Fruit fly (Drosophila melanogaster): ENCODE data around the gene Snoo.

Gene Snoo

dm6 chr2L:7912878-7913277 lies 71.1 kb downstream of the Snoo start:
- TF ChIP-seq CG8478 (optimal IDR thresholded peaks at IDR 0.05) (no peak), pan (optimal IDR thresholded peaks at IDR 0.05) (no peak), psq (optimal IDR thresholded peaks at IDR 0.05) (no peak), usp (GFP tag; optimal IDR thresholded peaks at IDR 0.05) (no peak), EcR (GFP tag; optimal IDR thresholded peaks at IDR 0.05) (no peak), Dll (optimal IDR thresholded peaks at IDR 0.05) (no peak)

dm6 chr2L:7911209-7911859 lies 72.7 kb downstream of the Snoo start:
- TF ChIP-seq CG8478 (optimal IDR thresholded peaks at IDR 0.05) = no peak
- TF ChIP-seq EcR (GFP tag; optimal IDR thresholded peaks at IDR 0.05) = peak in 1 of 2 experiments; percentile 13
- TF ChIP-seq pan (optimal IDR thresholded peaks at IDR 0.05) = no peak
- TF ChIP-seq psq (optimal IDR thresholded peaks at IDR 0.05) = no peak

dm6 chr2L:7909854-7910253 lies 74.1 kb downstream of the Snoo start:
- TF ChIP-seq Dll (optimal IDR thresholded peaks at IDR 0.05) = no peak
- TF ChIP-seq EcR (GFP tag; optimal IDR thresholded peaks at IDR 0.05) = no peak
- no peak for TF ChIP-seq usp (GFP tag; optimal IDR thresholded peaks at IDR 0.05)
- TF ChIP-seq CG8478 (optimal IDR thresholded peaks at IDR 0.05) = no peak
- no peak for TF ChIP-seq psq (optimal IDR thresholded peaks at IDR 0.05)
- no peak for TF ChIP-seq pan (optimal IDR thresholded peaks at IDR 0.05)

DNA sequence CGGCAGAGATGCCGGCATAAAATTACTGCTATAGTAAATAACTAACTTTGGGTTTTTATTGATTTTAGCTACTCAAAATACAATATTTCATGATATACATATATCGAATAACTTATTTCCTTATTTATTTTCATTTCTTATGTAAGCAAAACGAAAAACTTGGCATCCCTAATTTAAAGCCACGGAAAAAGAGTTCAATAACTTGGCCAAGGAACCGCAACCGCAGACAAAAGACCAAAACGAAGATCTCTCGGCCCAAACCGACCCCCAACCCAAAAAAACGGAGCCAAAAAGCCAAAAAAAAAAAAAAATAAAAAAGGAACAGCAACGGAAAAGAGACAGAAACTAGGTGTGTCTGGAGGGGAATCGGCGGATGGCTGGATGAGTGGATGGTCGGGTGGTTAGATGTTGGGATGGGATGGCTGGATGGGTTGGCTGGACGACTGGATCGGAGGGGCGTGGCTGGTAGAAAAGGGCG lies 74.6 kb downstream of the Snoo start:
- TF ChIP-seq Dll (optimal IDR thresholded peaks at IDR 0.05) (peak; percentile 58), usp (GFP tag; optimal IDR thresholded peaks at IDR 0.05) (no peak)

dm6 chr2L:7901833-7902232 lies 82.2 kb downstream of the Snoo start:
- TF ChIP-seq Dll (optimal IDR thresholded peaks at IDR 0.05) (no peak), EcR (GFP tag; optimal IDR thresholded peaks at IDR 0.05) (no peak), psq (optimal IDR thresholded peaks at IDR 0.05) (no peak), usp (GFP tag; optimal IDR thresholded peaks at IDR 0.05) (no peak), pan (optimal IDR thresholded peaks at IDR 0.05) (no peak), CG8478 (optimal IDR thresholded peaks at IDR 0.05) (no peak)

DNA sequence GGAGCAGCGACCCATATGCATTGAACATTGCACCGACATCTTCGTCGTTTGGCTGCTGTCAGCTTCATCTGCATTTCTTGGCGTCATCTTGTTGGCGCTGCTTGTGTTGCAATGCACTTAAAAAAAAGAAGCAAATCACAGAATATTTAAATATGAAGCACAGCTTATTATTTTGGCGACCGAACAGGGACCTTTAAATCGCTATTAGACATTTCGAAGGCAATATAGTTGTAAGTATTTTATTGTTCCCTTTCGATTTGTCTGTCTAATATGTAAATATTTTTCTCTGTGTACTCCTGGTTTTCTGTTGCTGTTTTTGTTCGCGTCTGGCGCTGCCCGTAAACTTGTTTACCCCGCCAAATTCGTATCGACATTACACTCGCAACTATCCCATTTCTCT lies 84.0 kb downstream of the Snoo start:
- no peak for TF ChIP-seq psq (optimal IDR thresholded peaks at IDR 0.05)
- TF ChIP-seq usp (GFP tag; optimal IDR thresholded peaks at IDR 0.05) = no peak
- no peak for TF ChIP-seq CG8478 (optimal IDR thresholded peaks at IDR 0.05)
- TF ChIP-seq pan (optimal IDR thresholded peaks at IDR 0.05) = no peak
- TF ChIP-seq Dll (optimal IDR thresholded peaks at IDR 0.05) = no peak
- TF ChIP-seq EcR (GFP tag; optimal IDR thresholded peaks at IDR 0.05) = no peak

DNA sequence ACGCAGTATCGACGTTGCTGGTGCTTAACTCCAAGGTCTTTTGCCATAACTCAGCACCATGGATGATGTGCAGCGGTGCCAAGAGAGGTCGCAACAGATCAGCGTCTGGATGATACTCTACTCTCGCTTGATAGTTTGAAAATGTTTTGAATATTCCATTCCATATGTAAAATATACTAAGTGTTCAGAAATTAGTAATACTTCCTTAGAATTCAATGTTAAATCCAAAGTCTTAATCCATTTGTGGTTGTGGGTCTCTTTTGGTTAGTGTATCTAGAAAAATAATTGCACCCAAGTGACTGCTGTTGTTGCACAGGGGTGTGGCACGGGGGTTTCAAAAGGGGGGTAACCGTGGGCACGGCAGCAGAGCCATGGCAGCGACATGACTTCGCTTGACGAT lies 84.9 kb downstream of the Snoo start:
- TF ChIP-seq usp (GFP tag; optimal IDR thresholded peaks at IDR 0.05) (no peak), pan (optimal IDR thresholded peaks at IDR 0.05) (no peak), Dll (optimal IDR thresholded peaks at IDR 0.05) (no peak), psq (optimal IDR thresholded peaks at IDR 0.05) (no peak), EcR (GFP tag; optimal IDR thresholded peaks at IDR 0.05) (no peak), CG8478 (optimal IDR thresholded peaks at IDR 0.05) (no peak)

DNA sequence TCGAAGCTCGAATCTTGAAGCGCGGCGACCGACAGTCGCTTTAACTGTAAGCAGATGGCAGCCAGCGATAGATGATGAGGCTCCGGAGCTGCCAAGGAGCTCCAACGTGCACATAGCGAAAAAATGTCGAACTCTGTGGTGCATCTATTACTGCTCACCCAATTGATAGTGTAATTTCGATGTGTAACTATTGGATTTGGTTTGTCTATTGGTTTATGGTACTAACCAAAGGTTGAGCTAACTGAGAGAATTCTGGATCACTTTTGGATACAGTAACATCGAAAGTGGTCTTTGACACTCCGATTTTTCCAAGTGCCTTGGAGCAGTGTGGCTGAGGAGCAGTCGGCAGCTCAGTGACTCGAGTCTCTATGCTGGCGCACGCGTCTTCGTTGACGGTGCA lies 85.4 kb downstream of the Snoo start:
- TF ChIP-seq EcR (GFP tag; optimal IDR thresholded peaks at IDR 0.05) (peak in 1 of 2 experiments; percentile 19), psq (optimal IDR thresholded peaks at IDR 0.05) (no peak)

DNA sequence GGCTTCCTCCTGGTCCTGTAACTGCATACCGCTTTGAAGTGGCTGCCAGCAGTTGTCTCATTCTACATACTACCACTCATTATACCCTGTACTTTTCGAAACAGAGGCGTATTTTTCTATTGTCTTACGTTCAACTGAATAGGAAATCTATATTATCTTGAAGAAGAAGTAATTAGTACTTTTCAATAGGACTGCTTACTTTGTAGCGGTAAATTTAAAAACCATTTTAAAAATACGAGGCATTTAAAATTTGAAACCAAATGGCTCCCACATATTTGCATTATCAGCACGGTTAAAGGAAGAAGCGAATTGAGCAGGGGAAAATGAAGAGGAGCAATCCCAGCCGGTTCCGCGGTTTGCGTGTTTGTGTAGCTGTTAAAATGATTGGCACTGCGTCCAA lies 86.8 kb downstream of the Snoo start:
- TF ChIP-seq usp (GFP tag; optimal IDR thresholded peaks at IDR 0.05) (no peak), EcR (GFP tag; optimal IDR thresholded peaks at IDR 0.05) (no peak), psq (optimal IDR thresholded peaks at IDR 0.05) (no peak), pan (optimal IDR thresholded peaks at IDR 0.05) (no peak), CG8478 (optimal IDR thresholded peaks at IDR 0.05) (no peak), Dll (optimal IDR thresholded peaks at IDR 0.05) (no peak)

DNA sequence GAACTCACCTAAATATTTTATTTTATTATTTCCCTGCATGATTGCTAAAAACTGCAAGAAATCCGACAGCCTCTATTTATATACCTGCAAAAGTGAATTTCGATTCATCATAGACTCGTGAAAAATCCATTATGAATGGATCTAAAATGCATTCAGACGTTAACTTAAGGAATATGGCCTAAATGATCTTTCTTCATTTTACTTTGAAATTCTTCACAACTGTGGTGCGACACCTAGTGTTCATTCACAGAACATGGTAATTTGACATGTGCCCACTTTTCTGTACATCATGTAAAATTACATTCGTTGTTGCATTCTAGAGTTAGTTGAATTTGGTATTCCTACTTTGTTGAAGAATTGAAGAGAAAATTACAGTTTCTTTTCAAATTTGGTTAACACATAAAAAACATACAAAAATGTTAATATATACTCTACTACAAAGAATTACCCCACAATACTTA lies 93.3 kb downstream of the Snoo start, which contains the start of gene Spn28Db:
TSS of gene Spn28Db (minus strand) at position 51 of the 461 bp plus-strand sequence.
- TF ChIP-seq pan (optimal IDR thresholded peaks at IDR 0.05) = no peak
- TF ChIP-seq usp (GFP tag; optimal IDR thresholded peaks at IDR 0.05) = no peak
- TF ChIP-seq EcR (GFP tag; optimal IDR thresholded peaks at IDR 0.05) = no peak
- TF ChIP-seq Dll (optimal IDR thresholded peaks at IDR 0.05) = no peak
- TF ChIP-seq psq (optimal IDR thresholded peaks at IDR 0.05) = no peak
- no peak for TF ChIP-seq CG8478 (optimal IDR thresholded peaks at IDR 0.05)

DNA sequence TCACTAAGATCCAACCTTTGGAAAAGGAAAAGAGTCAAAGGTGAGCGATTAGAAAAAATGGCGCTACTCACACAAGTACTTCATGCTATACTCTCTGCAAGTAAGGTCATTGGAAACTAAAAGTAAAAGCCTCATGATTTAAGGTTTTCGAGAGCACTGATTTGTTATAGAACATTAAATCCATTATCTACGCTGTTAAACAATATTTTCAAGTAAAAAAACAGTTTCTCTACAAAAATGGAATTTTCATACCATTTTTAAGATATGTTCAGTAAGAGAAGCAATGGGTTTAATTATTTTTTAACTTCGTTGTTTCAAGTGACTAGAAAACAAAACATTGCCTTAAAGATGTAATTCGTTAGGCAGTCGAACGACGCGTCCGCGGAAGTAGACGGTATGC lies 95.0 kb downstream of the Snoo start, which contains the start of gene Spn28Da:
TSS of gene Spn28Da (minus strand) at position 101 of the 400 bp plus-strand sequence.
- no peak for TF ChIP-seq Dll (optimal IDR thresholded peaks at IDR 0.05)
- TF ChIP-seq CG8478 (optimal IDR thresholded peaks at IDR 0.05) = no peak
- no peak for TF ChIP-seq pan (optimal IDR thresholded peaks at IDR 0.05)
- TF ChIP-seq EcR (GFP tag; optimal IDR thresholded peaks at IDR 0.05) = no peak
- no peak for TF ChIP-seq psq (optimal IDR thresholded peaks at IDR 0.05)
- no peak for TF ChIP-seq usp (GFP tag; optimal IDR thresholded peaks at IDR 0.05)

DNA sequence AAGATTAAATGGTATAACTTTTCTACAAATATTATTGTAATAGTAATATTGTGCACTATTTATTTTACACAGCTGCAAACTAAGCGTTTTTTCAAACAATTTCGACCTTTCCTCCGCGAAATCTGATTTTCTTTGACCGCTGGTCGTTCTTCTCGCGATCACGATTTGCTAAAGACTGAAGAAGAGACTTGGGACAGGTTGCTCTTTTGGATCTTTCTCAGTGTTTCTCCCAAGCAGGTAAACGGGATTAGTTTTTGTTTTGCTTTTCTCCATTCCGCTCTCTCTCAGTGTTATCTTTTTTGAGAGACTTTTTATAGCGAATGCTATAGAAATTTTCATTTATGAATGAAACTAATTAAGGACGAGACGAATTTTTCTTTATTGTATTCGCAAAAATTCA lies 96.7 kb downstream of the Snoo start, which contains the start of gene CG7102:
TSS of gene CG7102 (minus strand) at position 181 of the 400 bp plus-strand sequence.
- no peak for TF ChIP-seq psq (optimal IDR thresholded peaks at IDR 0.05)
- TF ChIP-seq pan (optimal IDR thresholded peaks at IDR 0.05) = no peak

DNA sequence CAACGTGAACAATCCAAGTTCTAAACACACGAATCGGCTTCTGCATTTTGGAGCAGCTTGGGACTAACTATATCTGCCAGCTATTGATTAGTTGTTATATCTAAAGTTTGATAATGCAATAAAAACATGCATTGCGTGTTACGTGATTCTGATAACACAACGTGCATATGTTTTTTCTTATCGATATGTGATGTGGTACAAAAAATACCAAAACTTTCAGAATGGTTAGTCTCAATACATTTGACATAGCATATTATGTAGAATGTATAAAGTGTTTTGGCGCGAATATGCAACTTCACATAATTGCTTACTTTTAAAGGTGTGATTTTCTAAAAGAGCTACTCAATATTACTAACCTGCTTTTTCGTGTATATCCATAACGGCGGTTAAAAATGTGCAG lies 98.0 kb downstream of the Snoo start:
- TF ChIP-seq EcR (GFP tag; optimal IDR thresholded peaks at IDR 0.05) = no peak
- TF ChIP-seq usp (GFP tag; optimal IDR thresholded peaks at IDR 0.05) = no peak
- no peak for TF ChIP-seq psq (optimal IDR thresholded peaks at IDR 0.05)
- no peak for TF ChIP-seq pan (optimal IDR thresholded peaks at IDR 0.05)
- no peak for TF ChIP-seq CG8478 (optimal IDR thresholded peaks at IDR 0.05)
- TF ChIP-seq Dll (optimal IDR thresholded peaks at IDR 0.05) = no peak

Measured in whole organism.